Worm (Caenorhabditis elegans): Measurements from ENCODE around the gene elmd-1.

DNA sequence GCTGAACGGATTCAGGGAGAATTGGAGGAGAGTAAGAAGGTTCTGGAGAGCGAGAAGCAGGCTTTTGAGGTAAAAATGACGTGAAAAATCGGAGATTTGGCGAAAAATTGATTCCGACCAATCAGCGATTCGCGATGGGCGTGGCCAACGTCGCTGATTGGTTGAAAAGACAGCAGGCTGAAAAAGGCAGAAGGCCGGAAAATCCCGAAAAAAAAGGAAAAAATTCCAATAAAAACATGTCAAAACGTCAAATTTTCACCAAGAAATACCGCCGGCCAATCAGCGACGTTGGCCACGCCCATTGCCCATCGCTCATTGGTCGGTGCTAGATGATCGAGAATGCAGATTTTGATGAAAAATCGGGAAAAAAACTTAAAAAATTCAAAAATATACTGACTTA is 27.7 kb downstream of the elmd-1 start:
- no peak for TF ChIP-seq ztf-29 (GFP tag; IDR thresholded peaks at IDR 0.05)
- TF ChIP-seq klf-2 (GFP tag; conservative IDR thresholded peaks at IDR 0.05): no peak
- TF ChIP-seq flt-1 (GFP tag; IDR thresholded peaks at IDR 0.05): no peak
- no peak for TF ChIP-seq tab-1 (GFP tag; IDR thresholded peaks at IDR 0.05)
- TF ChIP-seq cog-1 (tag; optimal IDR thresholded peaks at IDR 0.05): no peak
- TF ChIP-seq T22C8.4 (GFP tag; IDR thresholded peaks at IDR 0.05): no peak
- TF ChIP-seq ref-1 (GFP tag; conservative IDR thresholded peaks at IDR 0.05): no peak
- no peak for TF ChIP-seq ztf-23 (GFP tag; IDR thresholded peaks at IDR 0.05)

Measured in whole organism, midembryonic.